Worm (Caenorhabditis elegans) whole organism, L4 larva: ENCODE results near the gene F58E6.8.

ENCODE experiments used
- F10B5.3 ChIP-seq: sonication (generic microtip); optimal IDR thresholded peaks from 2 replicates; lab custom pipeline; 2016; ENCODE audit warnings: mild to moderate bottlenecking, missing genetic modification characterization, missing compliant biosample characterization
- F37D6.2 ChIP-seq: sonication (generic microtip); optimal IDR thresholded peaks from 2 replicates; lab custom pipeline; 2016; ENCODE audit warnings: mild to moderate bottlenecking, missing genetic modification characterization, missing compliant biosample characterization
- F44E2.7 ChIP-seq: fragments of 200-800 bp; sonication (Bioruptor generic); IDR thresholded peaks from 2 replicates; pipeline ENCODE4 v2.1.2; 2022; ENCODE audit warnings: missing genetic modification characterization, missing compliant biosample characterization
- F49E8.2 ChIP-seq: sonication (generic microtip); optimal IDR thresholded peaks from 2 replicates; lab custom pipeline; 2016; ENCODE audit warnings: missing compliant biosample characterization, mild to moderate bottlenecking, missing genetic modification characterization, borderline replicate concordance
- R02D3.7 ChIP-seq: fragments of 150-350 bp; sonication (generic microtip); optimal IDR thresholded peaks from 3 replicates; lab custom pipeline; 2014; ENCODE audit warnings: missing biosample characterization, missing genetic modification characterization
- T20F7.1 ChIP-seq: fragments of 200-800 bp; sonication (Bioruptor generic); optimal IDR thresholded peaks from 2 replicates; lab custom pipeline; 2018; ENCODE audit warnings: mild to moderate bottlenecking, missing genetic modification characterization, missing compliant biosample characterization
- T26A8.4 ChIP-seq: fragments of 200-800 bp; sonication (Bioruptor generic); IDR thresholded peaks from 2 replicates; pipeline ENCODE4 v1.3.6; 2022; ENCODE audit warnings: missing genetic modification characterization, missing compliant biosample characterization
- Y48G9A.11 ChIP-seq: fragments of 200-800 bp; sonication (Bioruptor generic); IDR thresholded peaks from 2 replicates; pipeline ENCODE4 v1.3.6; 2022; ENCODE audit warnings: missing genetic modification reagents, missing genetic modification characterization, missing compliant biosample characterization
- aha-1 ChIP-seq: fragments of 150-350 bp; peaks from one replicate; lab custom pipeline; 2014; ENCODE audit warnings: missing biosample characterization, missing genetic modification characterization
- aly-2 ChIP-seq: sonication (generic microtip); optimal IDR thresholded peaks from 2 replicates; lab custom pipeline; 2018; ENCODE audit warnings: missing biosample characterization, missing genetic modification characterization
- attf-4 ChIP-seq: sonication (generic microtip); optimal IDR thresholded peaks from 3 replicates; lab custom pipeline; 2017; ENCODE audit warnings: missing biosample characterization, missing genetic modification characterization
- ceh-32 ChIP-seq: sonication (generic microtip); optimal IDR thresholded peaks from 2 replicates; lab custom pipeline; 2016; ENCODE audit warnings: mild to moderate bottlenecking, missing genetic modification characterization, missing compliant biosample characterization; ENCODE audit not compliant: poor library complexity
- ceh-62 ChIP-seq: sonication (generic microtip); optimal IDR thresholded peaks from 2 replicates; lab custom pipeline; 2017; ENCODE audit warnings: missing biosample characterization, missing genetic modification characterization
- ceh-82 ChIP-seq: sonication (generic microtip); optimal IDR thresholded peaks from 2 replicates; lab custom pipeline; 2017; ENCODE audit warnings: missing biosample characterization, missing genetic modification characterization
- ces-1 ChIP-seq: fragments of 150-350 bp; sonication (generic microtip); optimal IDR thresholded peaks from 4 replicates; lab custom pipeline; 2014; ENCODE audit warnings: missing biosample characterization, missing genetic modification reagents, missing genetic modification characterization
- ctbp-1 ChIP-seq: fragments of 200-800 bp; sonication (Bioruptor generic); IDR thresholded peaks from 2 replicates; pipeline ENCODE4 v1.3.6; 2022; ENCODE audit warnings: missing genetic modification reagents, missing genetic modification characterization, missing compliant biosample characterization
- daf-12 ChIP-seq: fragments of 150-350 bp; optimal IDR thresholded peaks from 2 replicates; lab custom pipeline; 2014; ENCODE audit warnings: missing biosample characterization, missing genetic modification reagents, missing genetic modification characterization
- daf-16 ChIP-seq, 3 experiments: sonication (generic microtip); optimal IDR thresholded peaks; 2 replicates each; lab custom pipeline; 2016 to 2017; ENCODE audit warnings: missing genetic modification characterization in 3 of 3, missing genetic modification reagents in 3 of 3, mild to moderate bottlenecking in 2 of 3, missing compliant biosample characterization in 2 of 3, missing biosample characterization in 1 of 3, moderate library complexity in 1 of 3
- daf-19 ChIP-seq: fragments of 200-800 bp; sonication (Bioruptor generic); conservative IDR thresholded peaks from 2 replicates; pipeline ENCODE4 v1.3.6; 2022; ENCODE audit warnings: missing genetic modification characterization, missing compliant biosample characterization
- dpl-1 ChIP-seq: fragments of 150-350 bp; optimal IDR thresholded peaks from 2 replicates; lab custom pipeline; 2014; ENCODE audit warnings: missing biosample characterization, missing genetic modification reagents, missing genetic modification characterization
- hlh-11 ChIP-seq: fragments of 200-800 bp; sonication (Bioruptor generic); optimal IDR thresholded peaks from 2 replicates; lab custom pipeline; 2018; ENCODE audit warnings: mild to moderate bottlenecking, missing genetic modification characterization, missing compliant biosample characterization
- jun-1 ChIP-seq: fragments of 150-350 bp; optimal IDR thresholded peaks from 2 replicates; lab custom pipeline; 2014; ENCODE audit warnings: missing biosample characterization, missing genetic modification reagents, missing genetic modification characterization
- lin-13 ChIP-seq: fragments of 150-350 bp; optimal IDR thresholded peaks from 2 replicates; lab custom pipeline; 2014; ENCODE audit warnings: missing biosample characterization, missing genetic modification reagents, missing genetic modification characterization
- lin-15B ChIP-seq: fragments of 150-350 bp; sonication (generic microtip); optimal IDR thresholded peaks from 3 replicates; lab custom pipeline; 2014; ENCODE audit warnings: missing biosample characterization, missing genetic modification characterization
- lin-39 ChIP-seq: fragments of 150-350 bp; optimal IDR thresholded peaks from 2 replicates; lab custom pipeline; 2014; ENCODE audit warnings: missing biosample characterization, missing genetic modification reagents, missing genetic modification characterization
- lir-3 ChIP-seq: sonication (generic microtip); optimal IDR thresholded peaks from 2 replicates; lab custom pipeline; 2016; ENCODE audit warnings: mild to moderate bottlenecking, missing genetic modification characterization, missing compliant biosample characterization
- madf-9 ChIP-seq: fragments of 200-800 bp; sonication (Bioruptor generic); conservative IDR thresholded peaks from 2 replicates; pipeline ENCODE4 v1.3.6; 2022; ENCODE audit warnings: missing genetic modification reagents, missing genetic modification characterization, missing compliant biosample characterization
- mep-1 ChIP-seq: fragments of 150-350 bp; sonication (generic microtip); optimal IDR thresholded peaks from 3 replicates; lab custom pipeline; 2014; ENCODE audit warnings: missing biosample characterization, missing genetic modification characterization
- mes-2 ChIP-seq: sonication (generic microtip); optimal IDR thresholded peaks from 2 replicates; lab custom pipeline; 2016; ENCODE audit warnings: missing genotype, mild to moderate bottlenecking, missing genetic modification characterization, missing compliant biosample characterization; ENCODE audit not compliant: poor library complexity, severe bottlenecking
- mxl-2 ChIP-seq: fragments of 200-800 bp; sonication (Bioruptor generic); conservative IDR thresholded peaks from 2 replicates; pipeline ENCODE4 v1.3.6; 2022; ENCODE audit warnings: missing genetic modification reagents, missing genetic modification characterization, missing compliant biosample characterization
- nhr-10 ChIP-seq: fragments of 150-350 bp; optimal IDR thresholded peaks from 2 replicates; lab custom pipeline; 2014; ENCODE audit warnings: missing biosample characterization, missing genetic modification characterization
- nhr-28 ChIP-seq: fragments of 150-350 bp; optimal IDR thresholded peaks from 2 replicates; lab custom pipeline; 2014; ENCODE audit warnings: missing biosample characterization, missing genetic modification characterization
- nhr-41 ChIP-seq: fragments of 200-800 bp; sonication (Bioruptor generic); IDR thresholded peaks from 2 replicates; pipeline ENCODE4 v1.3.6; 2022; ENCODE audit warnings: missing genetic modification reagents, missing genetic modification characterization, missing compliant biosample characterization
- nhr-42 ChIP-seq: fragments of 200-800 bp; sonication (Bioruptor generic); IDR thresholded peaks from 2 replicates; pipeline ENCODE4 v1.3.6; 2022; ENCODE audit warnings: missing genetic modification characterization, missing compliant biosample characterization
- nhr-76 ChIP-seq: fragments of 150-350 bp; optimal IDR thresholded peaks from 2 replicates; lab custom pipeline; 2014; ENCODE audit warnings: missing biosample characterization, missing genetic modification characterization
- nhr-77 ChIP-seq: fragments of 150-350 bp; optimal IDR thresholded peaks from 2 replicates; lab custom pipeline; 2014; ENCODE audit warnings: missing biosample characterization, missing genetic modification characterization
- rbr-2 ChIP-seq: sonication (generic microtip); optimal IDR thresholded peaks from 2 replicates; lab custom pipeline; 2016; ENCODE audit warnings: missing genotype, missing genetic modification characterization, missing compliant biosample characterization
- saeg-2 ChIP-seq: fragments of 200-800 bp; sonication (Bioruptor generic); IDR thresholded peaks from 2 replicates; pipeline ENCODE4 v1.3.6; 2022; ENCODE audit warnings: missing genetic modification reagents, missing genetic modification characterization, missing compliant biosample characterization
- sdz-12 ChIP-seq: fragments of 200-800 bp; sonication (Bioruptor generic); optimal IDR thresholded peaks from 2 replicates; lab custom pipeline; 2018; ENCODE audit warnings: mild to moderate bottlenecking, missing genetic modification characterization, missing compliant biosample characterization
- snpc-1.2 ChIP-seq: fragments of 200-800 bp; sonication (Bioruptor generic); IDR thresholded peaks from 2 replicates; pipeline ENCODE4 v1.3.6; 2022; ENCODE audit warnings: missing genetic modification reagents, missing genetic modification characterization, missing compliant biosample characterization
- snpc-4 ChIP-seq: fragments of 150-350 bp; optimal IDR thresholded peaks from 2 replicates; lab custom pipeline; 2014; ENCODE audit warnings: missing biosample characterization, missing genetic modification characterization
- spr-1 ChIP-seq: sonication (generic microtip); optimal IDR thresholded peaks from 2 replicates; lab custom pipeline; 2016; ENCODE audit warnings: mild to moderate bottlenecking, missing genetic modification characterization, missing compliant biosample characterization
- unc-130 ChIP-seq: sonication (generic microtip); optimal IDR thresholded peaks from 2 replicates; lab custom pipeline; 2016; ENCODE audit warnings: missing genetic modification reagents, missing genetic modification characterization, missing compliant biosample characterization
- unc-39 ChIP-seq: sonication (generic microtip); optimal IDR thresholded peaks from 2 replicates; lab custom pipeline; 2017; ENCODE audit warnings: missing biosample characterization, missing genetic modification characterization
- unc-62 ChIP-seq, 3 experiments: fragments of 150-350 bp in 1 of 3; sonication (generic microtip); optimal IDR thresholded peaks in 2 of 3; peaks in 1 of 3; 1 replicate in 1 of 3; 2 replicates in 2 of 3; lab custom pipeline; 2014 to 2017; ENCODE audit warnings: missing biosample characterization in 3 of 3, missing genetic modification characterization in 3 of 3, missing genetic modification reagents in 3 of 3, missing genotype in 1 of 3
- vab-7 ChIP-seq: fragments of 200-800 bp; sonication (Bioruptor generic); IDR thresholded peaks from 2 replicates; pipeline ENCODE4 v1.3.6; 2022; ENCODE audit warnings: missing genetic modification reagents, missing genetic modification characterization, missing compliant biosample characterization
- zag-1 ChIP-seq: fragments of 150-350 bp; optimal IDR thresholded peaks from 2 replicates; lab custom pipeline; 2014; ENCODE audit warnings: missing biosample characterization, missing genetic modification characterization
- zfp-3 ChIP-seq: fragments of 200-800 bp; sonication (Bioruptor generic); conservative IDR thresholded peaks from 2 replicates; pipeline ENCODE4 v1.3.6; 2022; ENCODE audit warnings: missing genetic modification reagents, missing genetic modification characterization, missing compliant biosample characterization
- zip-11 ChIP-seq: fragments of 200-800 bp; sonication (Bioruptor generic); IDR thresholded peaks from 2 replicates; pipeline ENCODE4 v1.3.6; 2022; ENCODE audit warnings: missing genetic modification characterization, missing compliant biosample characterization
- zip-2 ChIP-seq: fragments of 150-350 bp; optimal IDR thresholded peaks from 2 replicates; lab custom pipeline; 2014; ENCODE audit warnings: missing biosample characterization, missing genetic modification characterization
- ztf-11 ChIP-seq: fragments of 150-350 bp; optimal IDR thresholded peaks from 2 replicates; lab custom pipeline; 2014; ENCODE audit warnings: missing biosample characterization, missing genetic modification characterization

The F58E6.8 gene

DNA sequence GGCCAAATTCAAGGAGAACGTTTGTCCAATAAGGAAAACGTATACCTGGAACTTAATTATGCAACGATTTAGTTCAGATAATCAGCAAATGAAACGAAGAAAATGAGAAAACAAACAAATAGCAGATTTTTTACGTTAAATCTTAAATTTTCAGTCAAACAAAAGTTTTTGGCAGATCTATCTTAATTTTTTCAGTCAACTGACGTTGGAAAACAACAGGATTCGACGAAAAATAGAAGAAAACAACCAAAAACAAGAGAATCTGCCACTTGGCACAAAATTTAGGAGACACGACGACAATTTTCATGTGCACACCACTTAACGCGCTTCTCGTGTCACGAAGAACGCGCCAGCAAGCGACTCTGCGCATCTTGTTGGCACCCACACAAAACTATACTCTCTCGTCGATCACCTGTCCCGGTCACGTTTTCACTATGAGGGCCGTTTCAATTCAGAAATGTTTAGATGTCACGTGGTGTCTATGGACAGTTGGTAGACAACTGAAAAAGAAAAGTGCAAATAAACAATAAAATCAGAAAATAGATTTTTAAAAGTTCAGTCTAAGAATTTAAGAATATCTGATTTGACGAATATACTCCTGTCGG is 34.1 kb upstream of the F58E6.8 start, which contains the start of gene ztf-7 (continued):
- peak; percentile 87 for TF ChIP-seq F37D6.2 (tag; lab: Kevin White, UChicago)
- TF ChIP-seq ceh-32 (tag; lab: Kevin White, UChicago): peak; percentile 44
- TF ChIP-seq daf-12: no peak
- TF ChIP-seq hlh-11 (tag; lab: Kevin White, UChicago): peak; percentile 100
- peak; percentile 74 for TF ChIP-seq nhr-41 (GFP tag; lab: Robert Waterston, UW)
- no peak for TF ChIP-seq ceh-62
- peak; percentile 51 for TF ChIP-seq F49E8.2 (tag; lab: Kevin White, UChicago)
- peak; percentile 99 for TF ChIP-seq aha-1 (tag; lab: Kevin White, UChicago)
- no peak for TF ChIP-seq unc-130
- peak; percentile 91 for TF ChIP-seq T20F7.1 (GFP tag; lab: Kevin White, UChicago)
- no peak for TF ChIP-seq lin-39 (tag; lab: Kevin White, UChicago)
- no peak for TF ChIP-seq zip-11
- TF ChIP-seq jun-1 (tag; lab: Kevin White, UChicago): peak; percentile 69
- 0 out of 2 replicates have a peak, but pooled peaks have one; percentile 18 for TF ChIP-seq snpc-1.2
- TF ChIP-seq mes-2 (tag; lab: Kevin White, UChicago): peak; percentile 90
- no peak for TF ChIP-seq ztf-11 (tag; lab: Kevin White, UChicago)
- peak; percentile 93 for TF ChIP-seq zfp-3 (GFP tag; lab: Robert Waterston, UW)
- TF ChIP-seq lir-3 (tag; lab: Kevin White, UChicago): no peak
- no peak for TF ChIP-seq attf-4
- TF ChIP-seq spr-1 (tag; lab: Kevin White, UChicago): peak; percentile 91
- peak; percentile 96 for TF ChIP-seq nhr-28 (tag; lab: Kevin White, UChicago)
- no peak for TF ChIP-seq F44E2.7
- peak; percentile 94 for TF ChIP-seq nhr-42 (GFP tag; lab: Robert Waterston, UW)
- peak; percentile 70 for TF ChIP-seq zip-2 (tag; lab: Kevin White, UChicago)
- TF ChIP-seq ceh-82 (tag; lab: Kevin White, UChicago): no peak
- TF ChIP-seq unc-62 (GFP tag; optimal IDR thresholded peaks at IDR 0.05 in 1 of 2; lab: Kevin White, UChicago): no peak
- TF ChIP-seq unc-62 (tag; optimal IDR thresholded peaks at IDR 0.05; lab: Kevin White, UChicago): no peak
- peak; percentile 92 for TF ChIP-seq ctbp-1 (GFP tag; lab: Robert Waterston, UW)
- TF ChIP-seq Y48G9A.11 (GFP tag; lab: Robert Waterston, UW): no peak
- peak; percentile 95 for TF ChIP-seq rbr-2 (tag; lab: Kevin White, UChicago)
- TF ChIP-seq unc-39 (tag; lab: Kevin White, UChicago): no peak
- no peak for TF ChIP-seq lin-15B (tag; lab: Kevin White, UChicago)
- peak; percentile 96 for TF ChIP-seq T26A8.4 (GFP tag; lab: Robert Waterston, UW)
- TF ChIP-seq sdz-12 (GFP tag; lab: Kevin White, UChicago): no peak
- TF ChIP-seq vab-7 (GFP tag; lab: Robert Waterston, UW): peak; percentile 80
- TF ChIP-seq aly-2: no peak
- peak; percentile 86 for TF ChIP-seq madf-9 (GFP tag; lab: Robert Waterston, UW)
- no peak for TF ChIP-seq ces-1 (GFP tag; lab: Kevin White, UChicago)
- TF ChIP-seq zag-1 (tag; lab: Kevin White, UChicago): no peak
- no peak for TF ChIP-seq R02D3.7 (tag; lab: Kevin White, UChicago)
- TF ChIP-seq F10B5.3: peak; percentile 79
- TF ChIP-seq nhr-10: peak; percentile 60
- peak; percentile 87 for TF ChIP-seq dpl-1 (GFP tag; lab: Kevin White, UChicago)
- TF ChIP-seq mxl-2 (GFP tag; lab: Robert Waterston, UW): peak; percentile 77
- TF ChIP-seq nhr-77: peak; percentile 97
- TF ChIP-seq saeg-2 (GFP tag; lab: Robert Waterston, UW): peak; percentile 93
- TF ChIP-seq lin-13: peak; percentile 92
- TF ChIP-seq mep-1 (tag; lab: Kevin White, UChicago): peak; percentile 97
- no peak for TF ChIP-seq snpc-4 (tag; lab: Kevin White, UChicago)
- peak; percentile 85 for TF ChIP-seq daf-19 (GFP tag; lab: Robert Waterston, UW)
- TF ChIP-seq daf-16 (GFP tag; optimal IDR thresholded peaks at IDR 0.05; lab: Kevin White, UChicago): peak; percentile 55 to 97
- peak; percentile 80 for TF ChIP-seq daf-16 (tag; optimal IDR thresholded peaks at IDR 0.05; lab: Kevin White, UChicago)
- peak; percentile 48 for TF ChIP-seq nhr-76 (tag; lab: Kevin White, UChicago)
